Worm (Caenorhabditis elegans): ENCODE results near the gene ZK262.9.

Gene ZK262.9

DNA sequence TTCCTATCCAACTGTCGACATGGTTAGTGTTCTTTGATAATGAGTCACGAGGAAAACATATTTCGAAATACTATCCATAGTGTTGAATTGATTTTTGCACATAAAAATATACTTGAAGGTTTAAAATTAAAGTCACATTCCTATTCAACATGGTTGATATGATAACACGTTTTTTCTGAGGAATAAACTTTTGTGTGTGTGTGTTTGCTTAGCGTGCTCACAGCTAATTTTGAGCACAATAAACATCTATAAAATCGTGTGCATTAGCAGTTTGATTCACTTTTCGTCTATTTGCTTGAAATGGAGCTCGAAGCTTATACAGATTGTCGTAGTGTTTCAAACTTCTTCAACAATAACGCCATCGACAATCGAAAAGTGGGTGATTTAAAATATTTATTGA, 17.0 kb downstream of the ZK262.9 start, which contains the start of gene ZK228.10 (continued):
- TF ChIP-seq egl-18 (GFP tag; IDR thresholded peaks at IDR 0.05) (no peak), madf-10 (tag; optimal IDR thresholded peaks at IDR 0.05) (no peak)

DNA sequence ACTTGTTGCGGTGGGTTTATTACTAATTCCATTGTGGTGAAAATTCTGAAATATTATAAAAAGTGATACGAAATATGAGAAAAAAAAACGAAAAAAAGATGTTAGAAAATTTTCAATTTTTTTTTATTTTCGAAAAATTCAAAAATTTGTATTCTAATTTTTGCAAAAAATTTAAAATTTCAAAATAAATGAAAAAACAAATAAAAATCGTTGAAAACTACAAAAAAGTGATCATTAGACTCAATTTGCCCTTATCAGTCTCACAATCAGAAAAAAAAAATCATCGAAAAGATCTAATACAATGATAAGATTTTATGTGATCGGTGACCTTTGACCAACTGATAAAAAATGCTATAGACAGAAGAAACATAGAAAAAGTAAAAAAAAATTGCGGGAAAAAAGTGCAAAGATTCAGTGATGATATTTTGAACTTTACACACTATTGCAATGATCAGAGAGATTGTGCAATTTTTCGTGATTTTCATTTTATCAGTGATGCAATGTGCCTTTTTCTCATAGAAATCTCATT, 21.7 kb downstream of the ZK262.9 start, which contains the start of gene ZK228.3:
Gene ZK228.3 (minus strand): TSS at position 51 of the 529 bp plus-strand sequence.
- TF ChIP-seq F55B11.4 (tag; optimal IDR thresholded peaks at IDR 0.05; ENCODE audit: borderline replicate concordance, insufficient read depth) (no peak), nhr-80 (tag; optimal IDR thresholded peaks at IDR 0.05) (peak; percentile 79), lin-35 (GFP tag; optimal IDR thresholded peaks at IDR 0.05) (no peak), let-526 (GFP tag; IDR thresholded peaks at IDR 0.05) (no peak), hlh-12 (tag; optimal IDR thresholded peaks at IDR 0.05) (no peak), pha-4 (tag; optimal IDR thresholded peaks at IDR 0.05) (no peak), snpc-1.1 (tag; optimal IDR thresholded peaks at IDR 0.05; ENCODE audit: insufficient read depth) (no peak), dpff-1 (tag; optimal IDR thresholded peaks at IDR 0.05) (no peak), let-607 (tag; optimal IDR thresholded peaks at IDR 0.05) (no peak), lsy-27 (tag; optimal IDR thresholded peaks at IDR 0.05; ENCODE audit: borderline replicate concordance, insufficient read depth) (no peak), dox-1 (GFP tag; IDR thresholded peaks at IDR 0.05) (peak; percentile 9; the same call in 1 of the 2 replicates), die-1 (tag; optimal IDR thresholded peaks at IDR 0.05) (no peak), gei-17 (GFP tag; optimal IDR thresholded peaks at IDR 0.05) (no peak), cebp-2 (GFP tag; IDR thresholded peaks at IDR 0.05) (no peak), tbp1 (GFP tag; optimal IDR thresholded peaks at IDR 0.05) (no peak)

DNA sequence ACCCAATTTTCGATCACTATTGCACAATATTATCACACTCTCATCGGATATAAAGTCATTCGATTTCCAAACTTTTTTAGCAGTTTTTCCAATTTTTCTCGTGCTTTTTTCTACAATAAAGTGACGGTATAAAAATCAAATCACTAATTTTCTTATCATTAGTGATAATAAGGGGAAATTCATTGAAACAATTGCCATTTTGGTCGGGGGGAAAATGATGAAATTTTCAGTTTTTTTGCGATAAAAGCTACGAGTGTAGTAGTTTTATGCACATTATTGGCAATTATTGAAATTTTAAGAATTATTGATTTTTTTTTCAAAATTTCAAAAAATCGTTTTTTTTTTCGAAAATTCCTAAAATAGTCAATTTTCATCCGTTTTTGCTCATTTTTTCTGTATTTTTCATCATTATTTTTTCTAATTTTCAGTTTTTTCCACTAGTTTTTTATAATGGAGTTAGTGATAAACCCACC, 22.8 kb downstream of the ZK262.9 start, which contains the start of gene ZK228.4:
Gene ZK228.4 (plus strand): TSS at position 423 of the 473 bp plus-strand sequence.
- TF ChIP-seq F39B2.1 (GFP tag; IDR thresholded peaks at IDR 0.05) (no peak), nhr-80 (tag; optimal IDR thresholded peaks at IDR 0.05) (peak; percentile 38)

DNA sequence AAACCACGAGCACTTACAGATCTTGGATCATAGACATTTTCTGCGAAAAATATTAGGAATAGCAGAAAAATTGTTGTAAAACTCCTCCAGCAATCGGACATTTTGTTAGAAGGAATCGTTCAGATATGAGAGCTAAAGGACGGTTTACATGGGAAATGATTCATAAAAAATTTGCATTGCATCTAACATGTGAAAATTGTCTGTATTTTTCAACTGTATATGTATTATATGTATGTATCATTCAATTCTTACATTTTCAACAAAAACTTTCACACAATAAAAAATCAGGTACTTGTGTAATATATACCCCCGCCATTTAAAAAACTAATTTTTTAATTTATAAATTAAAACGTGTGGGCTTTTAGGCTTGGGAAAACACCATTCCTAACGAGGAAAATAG, 28.5 kb downstream of the ZK262.9 start, which contains the start of gene ZK228.13:
Gene ZK228.13 (minus strand): TSS at position 101 of the 400 bp plus-strand sequence.
- TF ChIP-seq gei-17 (GFP tag; optimal IDR thresholded peaks at IDR 0.05), result no peak
- no peak for TF ChIP-seq lin-54 (GFP tag; optimal IDR thresholded peaks at IDR 0.05)
- TF ChIP-seq ZK185.1 (tag; optimal IDR thresholded peaks at IDR 0.05; ENCODE audit: poor library complexity, severe bottlenecking), result no peak
- no peak for TF ChIP-seq F52B5.7 (tag; optimal IDR thresholded peaks at IDR 0.05)
- no peak for TF ChIP-seq attf-5 (GFP tag; optimal IDR thresholded peaks at IDR 0.05)
- TF ChIP-seq unc-130 (GFP tag; optimal IDR thresholded peaks at IDR 0.05), result no peak
- no peak for TF ChIP-seq D2030.7 (GFP tag; IDR thresholded peaks at IDR 0.05)
- TF ChIP-seq Y53F4B.3 (GFP tag; IDR thresholded peaks at IDR 0.05), result no peak

DNA sequence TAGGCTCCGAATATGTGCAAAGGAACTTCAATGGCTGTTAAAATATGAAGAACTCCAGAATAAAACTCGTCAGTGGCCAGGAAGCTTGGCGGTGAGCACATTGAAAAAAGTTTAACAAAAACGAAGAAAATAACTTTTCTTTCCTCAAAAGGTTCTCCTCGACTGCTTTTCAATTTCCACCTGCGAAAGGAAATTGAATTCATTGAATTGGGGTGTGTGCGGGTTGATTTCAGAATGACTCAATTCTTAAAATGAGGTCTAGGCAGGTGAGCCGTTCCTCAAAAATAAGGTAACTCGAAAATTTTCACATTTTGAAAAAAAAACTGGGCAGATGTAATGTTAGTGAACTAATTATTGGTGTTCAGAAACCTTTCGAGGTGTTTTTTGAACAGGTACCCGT, 33.8 kb downstream of the ZK262.9 start, which contains the start of gene srh-182:
Gene srh-182 (minus strand): TSS at position 101 of the 400 bp plus-strand sequence.
- no peak for TF ChIP-seq let-607 (tag; optimal IDR thresholded peaks at IDR 0.05)
- TF ChIP-seq attf-5 (GFP tag; optimal IDR thresholded peaks at IDR 0.05), result no peak
- no peak for TF ChIP-seq somi-1 (GFP tag; optimal IDR thresholded peaks at IDR 0.05)
- no peak for TF ChIP-seq Y79H2A.3 (GFP tag; conservative IDR thresholded peaks at IDR 0.05)

DNA sequence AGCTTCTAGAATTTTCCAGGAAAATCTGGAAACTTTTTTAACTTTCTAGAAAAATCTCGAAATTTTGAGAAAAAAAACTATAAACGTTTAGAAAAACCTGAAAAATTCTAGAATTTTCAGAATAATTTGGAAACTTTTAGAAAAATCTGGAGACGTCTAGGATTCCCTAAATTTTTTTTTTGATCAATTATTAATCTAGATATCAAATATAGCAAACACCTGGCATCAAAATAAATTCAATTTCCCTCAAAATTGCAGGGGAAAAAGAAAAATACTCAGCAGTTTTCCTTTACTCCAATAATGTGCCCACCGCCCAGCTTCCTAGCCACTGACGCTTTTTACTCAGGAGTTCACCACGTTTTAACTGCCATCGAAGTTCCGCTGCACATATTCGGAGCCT, 34.7 kb downstream of the ZK262.9 start, which contains the start of gene srh-181:
Gene srh-181 (plus strand): TSS at position 301 of the 400 bp plus-strand sequence.
- TF ChIP-seq ZK185.1 (tag; optimal IDR thresholded peaks at IDR 0.05; ENCODE audit: poor library complexity, severe bottlenecking) (no peak), F10E7.11 (tag; optimal IDR thresholded peaks at IDR 0.05) (no peak), ceh-79 (tag; optimal IDR thresholded peaks at IDR 0.05) (no peak), F49E8.2 (tag; optimal IDR thresholded peaks at IDR 0.05; ENCODE audit: insufficient read depth) (no peak), nhr-120 (GFP tag; IDR thresholded peaks at IDR 0.05) (no peak)

Data from whole organism, young adult.